Worm (Caenorhabditis elegans) whole organism, L1 larva: ENCODE results near the gene C07B5.2.

ENCODE experiments used
- C16A3.4 ChIP-seq: fragments of 150-350 bp; optimal IDR thresholded peaks from 2 replicates; lab custom pipeline; 2014; ENCODE audit warnings: missing biosample characterization, missing genetic modification characterization
- C34B4.2 ChIP-seq: sonication (generic microtip); optimal IDR thresholded peaks from 2 replicates; lab custom pipeline; 2017; ENCODE audit warnings: mild to moderate bottlenecking, missing genetic modification characterization, missing compliant biosample characterization
- aha-1 ChIP-seq: fragments of 150-350 bp; optimal IDR thresholded peaks from 2 replicates; lab custom pipeline; 2014; ENCODE audit warnings: missing biosample characterization, missing genetic modification characterization
- alr-1 ChIP-seq: fragments of 200-800 bp; sonication (Bioruptor generic); optimal IDR thresholded peaks from 2 replicates; lab custom pipeline; 2018; ENCODE audit warnings: borderline replicate concordance, mild to moderate bottlenecking, missing genetic modification characterization, missing compliant biosample characterization
- aly-2 ChIP-seq: fragments of 150-350 bp; optimal IDR thresholded peaks from 2 replicates; lab custom pipeline; 2014; ENCODE audit warnings: missing biosample characterization, missing genetic modification characterization
- ama-1 ChIP-seq: fragments of 150-350 bp; optimal IDR thresholded peaks from 2 replicates; lab custom pipeline; 2014
- blmp-1 ChIP-seq: fragments of 150-350 bp; optimal IDR thresholded peaks from 2 replicates; lab custom pipeline; 2014; ENCODE audit warnings: missing biosample characterization, missing genetic modification characterization
- ceh-63 ChIP-seq: fragments of 200-800 bp; sonication (Bioruptor generic); optimal IDR thresholded peaks from 2 replicates; lab custom pipeline; 2018; ENCODE audit warnings: mild to moderate bottlenecking, missing genetic modification characterization, missing compliant biosample characterization
- ceh-8 ChIP-seq: fragments of 200-800 bp; sonication (Bioruptor generic); optimal IDR thresholded peaks from 2 replicates; lab custom pipeline; 2018; ENCODE audit warnings: mild to moderate bottlenecking, missing genetic modification characterization, moderate library complexity, missing compliant biosample characterization
- ceh-88 ChIP-seq: fragments of 200-800 bp; sonication (Bioruptor generic); IDR thresholded peaks from 2 replicates; pipeline ENCODE4 v1.3.6; 2022; ENCODE audit warnings: missing genetic modification characterization, missing compliant biosample characterization
- ceh-90 ChIP-seq: sonication (generic microtip); optimal IDR thresholded peaks from 2 replicates; lab custom pipeline; 2016; ENCODE audit warnings: missing genetic modification characterization, missing compliant biosample characterization
- dsc-1 ChIP-seq: sonication (generic microtip); optimal IDR thresholded peaks from 2 replicates; lab custom pipeline; 2016; ENCODE audit warnings: mild to moderate bottlenecking, missing genetic modification characterization, missing compliant biosample characterization
- efl-1 ChIP-seq, 4 experiments: fragments of 150-350 bp; optimal IDR thresholded peaks in 3 of 4; peaks in 1 of 4; 1 replicate in 1 of 4; 2 replicates in 3 of 4; lab custom pipeline; 2014; ENCODE audit warnings: missing biosample characterization in 2 of 4, missing genetic modification characterization in 2 of 4, missing genetic modification reagents in 2 of 4
- efl-3 ChIP-seq: fragments of 200-800 bp; sonication (Bioruptor generic); optimal IDR thresholded peaks from 2 replicates; lab custom pipeline; 2018; ENCODE audit warnings: mild to moderate bottlenecking, missing genetic modification characterization, missing compliant biosample characterization
- egl-13 ChIP-seq: sonication (generic microtip); optimal IDR thresholded peaks from 2 replicates; lab custom pipeline; 2016; ENCODE audit warnings: missing genotype, missing genetic modification reagents, missing genetic modification characterization, missing compliant biosample characterization
- elt-2 ChIP-seq: sonication (generic microtip); optimal IDR thresholded peaks from 2 replicates; lab custom pipeline; 2016; ENCODE audit warnings: missing genetic modification characterization, mild to moderate bottlenecking, inconsistent platforms, missing compliant biosample characterization, missing genetic modification reagents
- ets-5 ChIP-seq: fragments of 200-800 bp; sonication (Bioruptor generic); IDR thresholded peaks from 2 replicates; pipeline ENCODE4 v1.3.6; 2022; ENCODE audit warnings: missing genetic modification characterization, missing compliant biosample characterization
- fkh-10 ChIP-seq: sonication (generic microtip); optimal IDR thresholded peaks from 2 replicates; lab custom pipeline; 2017; ENCODE audit warnings: missing biosample characterization, missing genetic modification reagents, missing genetic modification characterization
- fos-1 ChIP-seq: fragments of 150-350 bp; optimal IDR thresholded peaks from 2 replicates; lab custom pipeline; 2014; ENCODE audit warnings: missing biosample characterization, missing genetic modification characterization
- grh-1 ChIP-seq: fragments of 200-800 bp; sonication (Bioruptor generic); IDR thresholded peaks from 2 replicates; pipeline ENCODE4 v1.3.6; 2022; ENCODE audit warnings: missing genetic modification reagents, missing genetic modification characterization, missing compliant biosample characterization
- hlh-17 ChIP-seq: fragments of 200-800 bp; sonication (Bioruptor generic); optimal IDR thresholded peaks from 2 replicates; lab custom pipeline; 2018; ENCODE audit warnings: missing genetic modification characterization, mild to moderate bottlenecking, missing compliant biosample characterization, moderate library complexity, borderline replicate concordance
- hlh-4 ChIP-seq: sonication (generic microtip); optimal IDR thresholded peaks from 2 replicates; lab custom pipeline; 2016; ENCODE audit warnings: mild to moderate bottlenecking, missing genetic modification characterization, missing compliant biosample characterization
- irx-1 ChIP-seq: sonication (generic microtip); optimal IDR thresholded peaks from 2 replicates; lab custom pipeline; 2016; ENCODE audit warnings: missing genetic modification characterization, missing compliant biosample characterization
- jun-1 ChIP-seq: fragments of 150-350 bp; optimal IDR thresholded peaks from 2 replicates; lab custom pipeline; 2014; ENCODE audit warnings: missing biosample characterization, missing genetic modification reagents, missing genetic modification characterization
- lin-14 ChIP-seq: fragments of 200-800 bp; sonication (Bioruptor generic); optimal IDR thresholded peaks from 2 replicates; lab custom pipeline; 2018; ENCODE audit warnings: mild to moderate bottlenecking, missing genetic modification characterization, moderate library complexity, missing compliant biosample characterization
- lin-15B ChIP-seq: fragments of 150-350 bp; sonication (generic microtip); optimal IDR thresholded peaks from 3 replicates; lab custom pipeline; 2014; ENCODE audit warnings: missing biosample characterization, missing genetic modification characterization
- lin-35 ChIP-seq, 2 experiments: fragments of 150-350 bp; optimal IDR thresholded peaks; 2 replicates each; lab custom pipeline; 2014; ENCODE audit warnings: missing biosample characterization in 2 of 2, missing genetic modification characterization in 2 of 2, missing genetic modification reagents in 2 of 2
- lin-39 ChIP-seq: fragments of 150-350 bp; optimal IDR thresholded peaks from 2 replicates; lab custom pipeline; 2014; ENCODE audit warnings: missing biosample characterization, missing genetic modification reagents, missing genetic modification characterization
- lir-3 ChIP-seq: sonication (generic microtip); optimal IDR thresholded peaks from 2 replicates; lab custom pipeline; 2016; ENCODE audit warnings: mild to moderate bottlenecking, missing genetic modification characterization, moderate library complexity, missing compliant biosample characterization; ENCODE audit not compliant: poor library complexity
- lsy-2 ChIP-seq, 2 experiments: fragments of 150-350 bp; optimal IDR thresholded peaks; 2 replicates each; lab custom pipeline; 2014; ENCODE audit warnings: missing biosample characterization in 2 of 2, missing genetic modification characterization in 2 of 2
- mdl-1 ChIP-seq, 2 experiments: fragments of 150-350 bp; optimal IDR thresholded peaks; 2 replicates each; lab custom pipeline; 2014 to 2017; ENCODE audit warnings: missing biosample characterization in 2 of 2, missing genetic modification characterization in 2 of 2, inconsistent platforms in 1 of 2
- mef-2 ChIP-seq: fragments of 150-350 bp; optimal IDR thresholded peaks from 2 replicates; lab custom pipeline; 2014; ENCODE audit warnings: missing biosample characterization, missing genetic modification characterization
- mep-1 ChIP-seq: fragments of 150-350 bp; optimal IDR thresholded peaks from 2 replicates; lab custom pipeline; 2014; ENCODE audit warnings: missing biosample characterization, missing genetic modification characterization
- nhr-19 ChIP-seq: fragments of 200-800 bp; sonication (Bioruptor generic); conservative IDR thresholded peaks from 2 replicates; pipeline ENCODE4 v1.3.6; 2022; ENCODE audit warnings: missing genetic modification characterization, missing compliant biosample characterization
- nhr-20 ChIP-seq: sonication (generic microtip); optimal IDR thresholded peaks from 2 replicates; lab custom pipeline; 2016; ENCODE audit warnings: mild to moderate bottlenecking, missing genetic modification characterization, missing compliant biosample characterization
- nhr-28 ChIP-seq: fragments of 150-350 bp; optimal IDR thresholded peaks from 2 replicates; lab custom pipeline; 2014; ENCODE audit warnings: missing biosample characterization, missing genetic modification characterization
- nhr-47 ChIP-seq: sonication (generic microtip); optimal IDR thresholded peaks from 2 replicates; lab custom pipeline; 2016; ENCODE audit warnings: mild to moderate bottlenecking, missing genetic modification characterization, moderate library complexity, missing compliant biosample characterization
- nhr-71 ChIP-seq: sonication (generic microtip); optimal IDR thresholded peaks from 2 replicates; lab custom pipeline; 2016; ENCODE audit warnings: mild to moderate bottlenecking, missing genetic modification characterization, moderate library complexity, missing compliant biosample characterization
- nhr-76 ChIP-seq: sonication (generic microtip); optimal IDR thresholded peaks from 2 replicates; lab custom pipeline; 2017; ENCODE audit warnings: missing biosample characterization, missing genetic modification characterization
- nhr-84 ChIP-seq: sonication (generic microtip); optimal IDR thresholded peaks from 2 replicates; lab custom pipeline; 2017; ENCODE audit warnings: missing biosample characterization, missing genetic modification characterization
- nhr-85 ChIP-seq: sonication (generic microtip); peaks from one replicate; lab custom pipeline; 2016; ENCODE audit warnings: missing genetic modification characterization, inconsistent platforms, missing compliant biosample characterization
- pag-3 ChIP-seq: sonication (generic microtip); optimal IDR thresholded peaks from 2 replicates; lab custom pipeline; 2017; ENCODE audit warnings: missing genetic modification characterization, mild to moderate bottlenecking, missing compliant biosample characterization, antibody characterized with exemption, borderline replicate concordance; ENCODE audit not compliant: insufficient read depth
- rnt-1 ChIP-seq: sonication (generic microtip); optimal IDR thresholded peaks from 2 replicates; lab custom pipeline; 2016; ENCODE audit warnings: mild to moderate bottlenecking, missing genetic modification characterization, moderate library complexity, missing compliant biosample characterization
- snu-23 ChIP-seq: sonication (generic microtip); optimal IDR thresholded peaks from 2 replicates; lab custom pipeline; 2016; ENCODE audit warnings: missing genetic modification characterization, missing compliant biosample characterization
- sox-4 ChIP-seq: sonication (generic microtip); optimal IDR thresholded peaks from 2 replicates; lab custom pipeline; 2016; ENCODE audit warnings: missing genetic modification characterization, missing compliant biosample characterization
- sup-37 ChIP-seq: fragments of 200-800 bp; sonication (Bioruptor generic); optimal IDR thresholded peaks from 2 replicates; lab custom pipeline; 2018; ENCODE audit warnings: mild to moderate bottlenecking, missing genetic modification characterization, missing compliant biosample characterization
- unc-130 ChIP-seq: fragments of 150-350 bp; optimal IDR thresholded peaks from 2 replicates; lab custom pipeline; 2017; ENCODE audit warnings: missing biosample characterization, missing genetic modification characterization, inconsistent platforms
- unc-30 ChIP-seq: sonication (generic microtip); optimal IDR thresholded peaks from 2 replicates; lab custom pipeline; 2017; ENCODE audit warnings: missing biosample characterization, missing genetic modification characterization
- unc-86 ChIP-seq: sonication (generic microtip); optimal IDR thresholded peaks from 2 replicates; lab custom pipeline; 2016; ENCODE audit warnings: missing genetic modification characterization, missing compliant biosample characterization

C07B5.2 gene

ce11 chrX:9555238-9555637 lies 38.2 kb upstream of the C07B5.2 start:
- TF ChIP-seq mep-1 (tag; lab: Kevin White, UChicago) (no peak), blmp-1 (tag; lab: Kevin White, UChicago) (peak; percentile 57), efl-1 (optimal IDR thresholded peaks at IDR 0.05; lab: Kevin White, UChicago) (no peak), efl-1 (GFP tag; optimal IDR thresholded peaks at IDR 0.05 in 1 of 2; lab: Kevin White, UChicago) (peak in 1 of 2 experiments; percentile 9)

DNA sequence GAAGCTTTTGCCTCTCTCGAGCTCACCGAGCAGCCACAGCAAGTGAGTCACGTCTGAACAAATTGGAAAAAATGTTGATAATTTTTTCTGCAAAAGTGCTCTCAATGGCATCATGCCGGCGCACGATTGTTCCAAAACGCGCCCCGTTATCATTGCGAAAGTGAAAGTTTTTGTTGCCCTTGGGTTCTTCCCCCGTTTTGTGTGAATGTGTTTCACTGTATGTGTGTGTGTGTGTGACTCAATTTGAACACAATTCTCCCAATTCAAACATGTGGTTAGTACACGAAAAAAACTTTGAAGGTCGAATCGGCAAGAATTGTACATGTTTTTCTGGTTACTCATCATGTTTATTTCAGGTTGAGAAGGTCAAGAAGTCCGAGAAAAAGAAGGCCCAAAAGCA lies 36.1 kb upstream of the C07B5.2 start:
- TF ChIP-seq hlh-4 (no peak), mdl-1 (tag; optimal IDR thresholded peaks at IDR 0.05; lab: Kevin White, UChicago) (peak in 1 of 2 experiments; percentile 37), nhr-20 (tag; lab: Kevin White, UChicago) (peak; percentile 52), blmp-1 (tag; lab: Kevin White, UChicago) (peak; percentile 95), lir-3 (no peak), unc-130 (tag; lab: Kevin White, UChicago) (no peak), lin-15B (tag; lab: Kevin White, UChicago) (no peak), mef-2 (tag; lab: Kevin White, UChicago) (no peak), efl-1 (optimal IDR thresholded peaks at IDR 0.05; lab: Kevin White, UChicago) (no peak), efl-1 (GFP tag; optimal IDR thresholded peaks at IDR 0.05 in 1 of 2; lab: Kevin White, UChicago) (peak in 1 of 2 experiments; percentile 2), elt-2 (tag; lab: Kevin White, UChicago) (peak; percentile 51), ceh-8 (GFP tag; lab: Kevin White, UChicago) (no peak), mep-1 (tag; lab: Kevin White, UChicago) (peak; percentile 60), aha-1 (tag; lab: Kevin White, UChicago) (no peak), dsc-1 (tag; lab: Kevin White, UChicago) (no peak), sox-4 (tag; lab: Kevin White, UChicago) (no peak), unc-30 (no peak), pag-3 (tag; lab: Kevin White, UChicago) (peak; percentile 34), ets-5 (no peak), lin-39 (no peak), nhr-84 (tag; lab: Kevin White, UChicago) (no peak), efl-3 (no peak), lin-14 (GFP tag; lab: Kevin White, UChicago) (peak; percentile 88), ceh-88 (no peak), snu-23 (GFP tag; lab: Kevin White, UChicago) (peak; percentile 9), nhr-76 (tag; lab: Kevin White, UChicago) (no peak), C16A3.4 (tag; lab: Kevin White, UChicago) (peak; percentile 11), nhr-85 (peak; percentile 95), grh-1 (peak; percentile 56; the same call in 1 of the 2 replicates), ama-1 (no peak), alr-1 (tag; lab: Kevin White, UChicago) (no peak), aly-2 (tag; lab: Kevin White, UChicago) (no peak), nhr-28 (tag; lab: Kevin White, UChicago) (no peak), sup-37 (no peak), unc-86 (no peak), nhr-19 (GFP tag; lab: Robert Waterston, UW) (peak; percentile 10; the same call in 1 of the 2 replicates), hlh-17 (GFP tag; lab: Kevin White, UChicago) (no peak), ceh-90 (tag; lab: Kevin White, UChicago) (no peak), irx-1 (tag; lab: Kevin White, UChicago) (no peak), egl-13 (tag; lab: Kevin White, UChicago) (no peak), fkh-10 (GFP tag; lab: Kevin White, UChicago) (no peak), lsy-2 (tag; optimal IDR thresholded peaks at IDR 0.05; lab: Kevin White, UChicago) (peak in 1 of 2 experiments; percentile 29), nhr-71 (tag; lab: Kevin White, UChicago) (peak; percentile 53), rnt-1 (no peak), C34B4.2 (tag; lab: Kevin White, UChicago) (no peak), fos-1 (tag; lab: Kevin White, UChicago) (no peak), ceh-63 (no peak), nhr-47 (no peak), lin-35 (GFP tag; optimal IDR thresholded peaks at IDR 0.05; lab: Kevin White, UChicago) (peak in 1 of 2 experiments; percentile 65), jun-1 (tag; lab: Kevin White, UChicago) (peak; percentile 27)
